Fruit fly (Drosophila melanogaster): ENCODE results near the gene Rox8.
A peak's percentile ranks its signal among the peaks of the same experiment; 100 is the strongest.

Gene Rox8

dm6 chr3R:24007775-24008506 is 40.1 kb downstream of the Rox8 start (continued):
- TF ChIP-seq CG8388 (GFP tag; optimal IDR thresholded peaks at IDR 0.05) (peak; percentile 28), CG6272 (GFP tag; IDR thresholded peaks at IDR 0.05) (no peak), ind (GFP tag; optimal IDR thresholded peaks at IDR 0.05) (peak; percentile 6), CG2116 (GFP tag; optimal IDR thresholded peaks at IDR 0.05) (no peak), unpg (GFP tag; optimal IDR thresholded peaks at IDR 0.05) (peak; percentile 13), bab2 (GFP tag; optimal IDR thresholded peaks at IDR 0.05) (no peak), exex (tag; optimal IDR thresholded peaks at IDR 0.05) (peak; percentile 5), kni (GFP tag; optimal IDR thresholded peaks at IDR 0.05) (no peak), so (GFP tag; IDR thresholded peaks at IDR 0.05) (0 out of 3 replicates have a peak, but pooled peaks have one; percentile 42), Camta (GFP tag; optimal IDR thresholded peaks at IDR 0.05) (no peak), Hr51 (GFP tag; optimal IDR thresholded peaks at IDR 0.05) (peak in 1 of 2 experiments; percentile 36), Nf-YC (tag; optimal IDR thresholded peaks at IDR 0.05) (no peak), Hey (tag; optimal IDR thresholded peaks at IDR 0.05) (peak; percentile 76), shn (GFP tag; optimal IDR thresholded peaks at IDR 0.05) (no peak), CG11093 (GFP tag; IDR thresholded peaks at IDR 0.05) (no peak), sens-2 (GFP tag; IDR thresholded peaks at IDR 0.05) (no peak), CG34224 (GFP tag; IDR thresholded peaks at IDR 0.05; ENCODE audit: partially characterized antibody) (no peak), grau (tag; optimal IDR thresholded peaks at IDR 0.05) (peak; percentile 17), insv (GFP tag; optimal IDR thresholded peaks at IDR 0.05) (no peak), CG8924 (tag; optimal IDR thresholded peaks at IDR 0.05) (peak; percentile 33), CG12391 (tag; optimal IDR thresholded peaks at IDR 0.05) (peak; percentile 34), CG18262 (tag; optimal IDR thresholded peaks at IDR 0.05) (peak; percentile 60), nom (GFP tag; optimal IDR thresholded peaks at IDR 0.05) (no peak), Hr3 (GFP tag; optimal IDR thresholded peaks at IDR 0.05) (peak; percentile 10), CG14014 (GFP tag; IDR thresholded peaks at IDR 0.05) (no peak), BtbVII (GFP tag; optimal IDR thresholded peaks at IDR 0.05) (no peak), CG7963 (GFP tag; IDR thresholded peaks at IDR 0.05; ENCODE audit: partially characterized antibody) (no peak), HHEX (GFP tag; optimal IDR thresholded peaks at IDR 0.05) (peak; percentile 8), CG12104 (GFP tag; optimal IDR thresholded peaks at IDR 0.05) (peak; percentile 15), Jarid2 (GFP tag; optimal IDR thresholded peaks at IDR 0.05) (no peak), tap (tag; optimal IDR thresholded peaks at IDR 0.05) (no peak), CG10543 (GFP tag; optimal IDR thresholded peaks at IDR 0.05) (peak; percentile 29), Sox102F (GFP tag; optimal IDR thresholded peaks at IDR 0.05) (peak; percentile 19), CG6854 (GFP tag; optimal IDR thresholded peaks at IDR 0.05) (peak; percentile 2), ato (GFP tag; IDR thresholded peaks at IDR 0.05; ENCODE audit: partially characterized antibody) (no peak), CG6683 (GFP tag; optimal IDR thresholded peaks at IDR 0.05) (peak; percentile 34), ase (GFP tag; IDR thresholded peaks at IDR 0.05) (no peak), CG17829 (tag; optimal IDR thresholded peaks at IDR 0.05) (peak; percentile 3), fd64A (GFP tag; optimal IDR thresholded peaks at IDR 0.05) (peak; percentile 6), row (GFP tag; IDR thresholded peaks at IDR 0.05) (peak; percentile 61), CG18599 (GFP tag; optimal IDR thresholded peaks at IDR 0.05) (peak; percentile 9), CG4404 (GFP tag; IDR thresholded peaks at IDR 0.05) (no peak), gcm (GFP tag; optimal IDR thresholded peaks at IDR 0.05) (no peak), nerfin-2 (GFP tag; IDR thresholded peaks at IDR 0.05; ENCODE audit: partially characterized antibody) (0 out of 2 replicates have a peak, but pooled peaks have one; percentile 11), lilli (GFP tag; optimal IDR thresholded peaks at IDR 0.05) (peak; percentile 34), chinmo (GFP tag; IDR thresholded peaks at IDR 0.05; ENCODE audit: partially characterized antibody) (0 out of 4 replicates have a peak, but pooled peaks have one; percentile 51), CG6254 (GFP tag; optimal IDR thresholded peaks at IDR 0.05) (peak; percentile 8), chn (GFP tag; optimal IDR thresholded peaks at IDR 0.05) (no peak)

Data from whole organism, embryonic.